Worm (Caenorhabditis elegans): ENCODE results near the gene clec-254.

Gene clec-254

ce11 chrV:18722510-18723299 is 31.5 kb downstream of the clec-254 start:
- TF ChIP-seq nhr-2 (tag; optimal IDR thresholded peaks at IDR 0.05): no peak
- no peak for TF ChIP-seq lsy-2 (tag; optimal IDR thresholded peaks at IDR 0.05)
- TF ChIP-seq ceh-43 (GFP tag; optimal IDR thresholded peaks at IDR 0.05): no peak

DNA sequence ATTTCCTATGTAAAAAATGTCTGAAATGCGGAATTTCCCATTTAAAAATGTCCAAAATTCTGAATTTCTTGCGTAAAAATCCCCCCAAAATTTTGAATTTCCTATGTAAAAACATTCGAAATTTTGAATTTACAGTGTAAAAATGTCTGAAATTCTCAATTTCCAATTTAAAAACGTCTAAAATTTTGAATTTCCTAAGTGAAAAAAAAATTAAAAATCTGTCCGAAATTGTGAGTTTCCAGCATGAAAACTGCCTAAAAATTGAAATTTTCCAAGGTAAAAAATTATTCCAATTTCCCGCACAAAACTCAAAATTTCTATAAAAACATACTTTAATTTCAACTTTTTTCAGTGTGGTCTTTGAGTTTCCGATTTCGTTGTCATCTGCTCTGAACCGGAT is 32.4 kb downstream of the clec-254 start:
- no peak for TF ChIP-seq elt-3 (tag; optimal IDR thresholded peaks at IDR 0.05)

DNA sequence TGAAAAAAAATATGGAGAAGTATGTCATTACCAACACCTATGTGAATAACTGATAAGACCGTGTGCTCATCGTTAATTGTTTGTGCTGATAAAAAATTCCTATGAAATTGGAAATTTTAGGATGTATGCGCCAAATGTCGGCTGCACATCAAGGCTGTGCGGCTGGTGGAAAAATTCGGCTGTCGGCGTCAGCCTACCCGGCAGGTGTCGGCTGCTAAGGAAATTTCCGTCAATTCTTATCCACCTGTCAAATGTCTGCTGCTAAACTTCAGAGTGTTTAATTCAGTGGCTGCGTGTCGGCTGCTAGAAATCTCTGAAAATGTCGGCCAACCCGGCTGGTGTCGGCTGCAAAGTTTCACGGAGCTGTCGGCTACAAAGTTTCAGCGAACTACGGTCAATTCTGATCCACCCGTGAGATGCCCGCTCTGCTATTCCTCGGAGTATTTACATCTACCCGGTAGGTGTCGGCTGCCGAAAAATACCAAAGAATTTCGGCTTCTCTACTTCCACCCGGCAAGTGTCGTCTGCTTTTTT is 34.2 kb downstream of the clec-254 start, which contains the start of gene Y17D7C.2:
TSS of gene Y17D7C.2 (minus strand) at position 32 of the 534 bp plus-strand sequence.
- peak; percentile 78 for TF ChIP-seq tbx-8 (GFP tag; optimal IDR thresholded peaks at IDR 0.05)
- TF ChIP-seq nhr-28 (tag; optimal IDR thresholded peaks at IDR 0.05): no peak
- peak; percentile 28 for TF ChIP-seq M03D4.4 (tag; optimal IDR thresholded peaks at IDR 0.05)
- peak; percentile 4 for TF ChIP-seq hlh-1 (tag; optimal IDR thresholded peaks at IDR 0.05)
- TF ChIP-seq snpc-4 (tag; optimal IDR thresholded peaks at IDR 0.05): no peak
- TF ChIP-seq cnd-1 (tag; optimal IDR thresholded peaks at IDR 0.05): peak; percentile 63
- TF ChIP-seq unc-39 (tag; optimal IDR thresholded peaks at IDR 0.05): peak; percentile 48
- TF ChIP-seq lin-32 (GFP tag; optimal IDR thresholded peaks at IDR 0.05): no peak
- peak; percentile 40 for TF ChIP-seq mls-2 (tag; optimal IDR thresholded peaks at IDR 0.05)

ce11 chrV:18719412-18719811 is 34.8 kb downstream of the clec-254 start:
- TF ChIP-seq drap-1 (GFP tag; optimal IDR thresholded peaks at IDR 0.05) (no peak), blmp-1 (tag; optimal IDR thresholded peaks at IDR 0.05) (no peak), ceh-83 (GFP tag; optimal IDR thresholded peaks at IDR 0.05) (no peak), pha-4 (tag; optimal IDR thresholded peaks at IDR 0.05) (no peak), lsy-2 (tag; optimal IDR thresholded peaks at IDR 0.05) (no peak)

ce11 chrV:18712118-18712517 is 42.1 kb downstream of the clec-254 start:
- TF ChIP-seq unc-39 (tag; optimal IDR thresholded peaks at IDR 0.05) (peak; percentile 46), ceh-39 (tag; optimal IDR thresholded peaks at IDR 0.05) (no peak), nhr-237 (tag; optimal IDR thresholded peaks at IDR 0.05) (no peak), cnd-1 (tag; optimal IDR thresholded peaks at IDR 0.05) (peak; percentile 36), mep-1 (tag; optimal IDR thresholded peaks at IDR 0.05) (no peak), ceh-83 (GFP tag; optimal IDR thresholded peaks at IDR 0.05) (peak; percentile 34), ceh-43 (GFP tag; optimal IDR thresholded peaks at IDR 0.05) (no peak)

- no peak for TF ChIP-seq nhr-2 (tag; optimal IDR thresholded peaks at IDR 0.05)
Measured at ce11 chrV:18711362-18711761, 42.9 kb downstream of the clec-254 start.

- peak; percentile 84 for TF ChIP-seq unc-39 (tag; optimal IDR thresholded peaks at IDR 0.05)
- no peak for TF ChIP-seq pha-4 (tag; optimal IDR thresholded peaks at IDR 0.05)
- TF ChIP-seq lsy-2 (tag; optimal IDR thresholded peaks at IDR 0.05): peak; percentile 86
- TF ChIP-seq lin-32 (GFP tag; optimal IDR thresholded peaks at IDR 0.05): peak; percentile 88
- TF ChIP-seq cnd-1 (tag; optimal IDR thresholded peaks at IDR 0.05): peak; percentile 69
- no peak for TF ChIP-seq ceh-83 (GFP tag; optimal IDR thresholded peaks at IDR 0.05)
- peak; percentile 50 for TF ChIP-seq ces-1 (GFP tag; optimal IDR thresholded peaks at IDR 0.05)
Measured at ce11 chrV:18710045-18710490, 44.2 kb downstream of the clec-254 start.

DNA sequence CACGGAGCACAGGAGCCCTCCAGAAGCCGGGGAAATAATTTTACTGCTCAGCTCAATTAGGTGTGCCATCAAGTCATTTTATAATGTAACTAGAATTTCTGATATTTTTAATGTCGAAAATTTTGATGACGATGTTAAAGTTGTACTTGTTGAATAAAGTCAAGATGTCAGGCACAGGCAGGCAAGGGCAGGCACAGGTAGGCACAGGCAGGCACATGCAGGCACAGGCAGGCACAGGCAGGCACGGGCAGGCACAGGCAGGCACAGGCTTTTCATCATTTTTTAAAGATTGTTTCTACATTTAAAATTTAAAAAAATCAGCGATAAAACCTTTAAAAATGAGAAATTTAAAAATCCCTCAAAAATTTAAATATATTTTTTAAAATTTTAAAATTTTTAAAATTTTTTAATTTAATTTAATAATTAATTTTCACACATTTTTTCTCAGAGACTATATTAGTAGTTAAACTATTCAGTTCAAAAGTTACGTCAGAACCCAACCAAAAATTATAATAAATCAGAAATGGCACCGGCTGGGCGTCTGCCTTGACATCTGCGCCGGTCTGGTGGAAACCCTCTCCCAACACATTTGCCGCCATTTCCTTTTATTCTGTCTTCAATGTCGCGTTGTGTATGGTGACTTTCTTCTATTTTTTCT is 44.9 kb downstream of the clec-254 start, which contains the start of gene Y17D7C.6:
TSS of gene Y17D7C.6 (plus strand) at position 608 of the 658 bp plus-strand sequence.
- TF ChIP-seq flh-1 (GFP tag; optimal IDR thresholded peaks at IDR 0.05) (no peak), ces-1 (GFP tag; optimal IDR thresholded peaks at IDR 0.05) (no peak), unc-62 (GFP tag; optimal IDR thresholded peaks at IDR 0.05) (no peak), ceh-43 (GFP tag; optimal IDR thresholded peaks at IDR 0.05) (no peak), lin-32 (GFP tag; optimal IDR thresholded peaks at IDR 0.05) (no peak), cnd-1 (tag; optimal IDR thresholded peaks at IDR 0.05) (no peak)

All from whole organism, mixed stage, embryonic.